Fruit fly (Drosophila melanogaster) whole organism, prepupa: Measurements from ENCODE around the gene CG43137.

Source experiments
- OdsH ChIP-seq: fragments of 200-800 bp; sonication (Bioruptor generic); optimal IDR thresholded peaks from 3 replicates; lab custom pipeline; 2016; ENCODE audit warnings: missing biosample characterization, missing genetic modification characterization
- Sox15 ChIP-seq: fragments of 200-800 bp; sonication (Bioruptor generic); optimal IDR thresholded peaks from 3 replicates; lab custom pipeline; 2016; ENCODE audit warnings: missing biosample characterization, missing genetic modification characterization
- dsx ChIP-seq: fragments of 200-800 bp; optimal IDR thresholded peaks from 3 replicates; lab custom pipeline; 2019; ENCODE audit warnings: missing biosample characterization, mild to moderate bottlenecking, missing genetic modification characterization, moderate library complexity; ENCODE audit not compliant: poor library complexity, severe bottlenecking

DNA sequence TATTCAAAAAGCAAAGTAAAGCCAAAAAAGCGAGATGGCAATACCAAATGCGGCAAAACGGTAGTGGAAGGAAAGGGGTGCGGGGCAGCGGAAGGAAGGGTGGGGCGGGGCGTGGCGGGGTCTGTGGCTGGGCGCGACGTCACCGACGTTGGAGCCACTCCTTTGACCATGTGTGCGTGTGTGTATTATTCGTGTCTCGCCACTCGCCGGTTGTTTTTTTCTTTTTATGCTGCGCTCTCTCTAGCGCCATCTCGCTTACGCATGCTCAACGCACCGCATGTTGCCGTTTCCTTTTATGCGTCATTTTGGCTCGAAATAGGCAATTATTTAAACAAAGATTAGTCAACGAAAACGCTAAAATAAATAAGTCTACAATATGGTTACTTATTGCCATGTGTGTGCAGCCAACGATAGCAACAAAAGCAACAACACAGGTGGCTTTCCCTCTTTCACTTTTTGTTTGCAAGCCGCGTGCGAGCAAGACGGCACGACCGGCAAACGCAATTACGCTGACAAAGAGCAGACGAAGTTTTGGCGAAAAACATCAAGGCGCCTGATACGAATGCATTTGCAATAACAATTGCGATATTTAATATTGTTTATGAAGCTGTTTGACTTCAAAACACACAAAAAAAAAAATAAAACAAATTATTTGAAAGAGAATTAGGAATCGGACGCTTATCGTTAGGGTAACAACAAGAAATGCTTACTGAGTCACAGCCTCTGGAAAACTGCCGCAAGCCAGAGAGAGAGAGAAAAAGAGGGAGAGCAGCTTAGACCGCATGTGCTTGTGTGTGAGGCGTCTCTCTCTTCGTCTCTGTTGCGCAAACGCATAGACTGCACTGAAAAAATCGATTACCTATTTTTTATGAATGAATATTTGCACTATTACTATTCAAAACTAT lies 34.5 kb upstream of the CG43137 start:
- peak; percentile 30 for TF ChIP-seq dsx (GFP tag; lab: Kevin White, UChicago)
- TF ChIP-seq OdsH (GFP tag; lab: Kevin White, UChicago) = no peak
- no peak for TF ChIP-seq Sox15 (GFP tag; lab: Kevin White, UChicago)
